Worm (Caenorhabditis elegans) whole organism, early embryonic: ENCODE results near the gene msp-31.
"Not testable (repeated sequence)": the region's sequence is repeated elsewhere in the genome, so short reads cannot be mapped to it uniquely, and the experiment has no call there.

Source experiments
- B0310.2 ChIP-seq: sonication (generic microtip); optimal IDR thresholded peaks from 2 replicates; lab custom pipeline; 2016; ENCODE audit warnings: mild to moderate bottlenecking, missing genetic modification characterization, missing compliant biosample characterization
- F13C5.2 ChIP-seq: sonication (generic microtip); optimal IDR thresholded peaks from 2 replicates; lab custom pipeline; 2017; ENCODE audit warnings: mild to moderate bottlenecking, missing genetic modification characterization, inconsistent platforms, missing compliant biosample characterization
- aly-1 ChIP-seq: sonication (generic microtip); optimal IDR thresholded peaks from 2 replicates; lab custom pipeline; 2016; ENCODE audit warnings: missing genetic modification characterization, missing compliant biosample characterization
- ama-1 ChIP-seq: fragments of 150-350 bp; optimal IDR thresholded peaks from 2 replicates; lab custom pipeline; 2014
- ceh-13 ChIP-seq: fragments of 200-800 bp; sonication (Bioruptor generic); optimal IDR thresholded peaks from 2 replicates; lab custom pipeline; 2018; ENCODE audit warnings: mild to moderate bottlenecking, missing genetic modification characterization, missing compliant biosample characterization
- ceh-36 ChIP-seq: sonication (generic microtip); optimal IDR thresholded peaks from 2 replicates; lab custom pipeline; 2016; ENCODE audit warnings: missing genetic modification characterization, inconsistent platforms, missing compliant biosample characterization
- ets-7 ChIP-seq: sonication (generic microtip); optimal IDR thresholded peaks from 2 replicates; lab custom pipeline; 2016; ENCODE audit warnings: missing genotype, missing genetic modification characterization, missing compliant biosample characterization
- flt-1 ChIP-seq: fragments of 200-800 bp; sonication (Bioruptor generic); IDR thresholded peaks from 2 replicates; pipeline ENCODE4 v1.3.6; 2022; ENCODE audit warnings: missing genetic modification characterization, missing compliant biosample characterization
- hmbx-1 ChIP-seq: sonication (generic microtip); optimal IDR thresholded peaks from 2 replicates; lab custom pipeline; 2016; ENCODE audit warnings: mild to moderate bottlenecking, missing genetic modification characterization, missing compliant biosample characterization
- hmg-4 ChIP-seq: fragments of 200-800 bp; sonication (Bioruptor generic); optimal IDR thresholded peaks from 2 replicates; lab custom pipeline; 2018; ENCODE audit warnings: mild to moderate bottlenecking, missing genetic modification characterization, missing compliant biosample characterization
- hnd-1 ChIP-seq: sonication (generic microtip); optimal IDR thresholded peaks from 2 replicates; lab custom pipeline; 2016; ENCODE audit warnings: missing genetic modification characterization, missing compliant biosample characterization
- pes-1 ChIP-seq: fragments of 200-800 bp; sonication (Bioruptor generic); IDR thresholded peaks from 2 replicates; pipeline ENCODE4 v1.3.6; 2022; ENCODE audit warnings: missing genetic modification reagents, missing genetic modification characterization, missing compliant biosample characterization
- scrt-1 ChIP-seq: fragments of 200-800 bp; sonication (Bioruptor generic); IDR thresholded peaks from 2 replicates; pipeline ENCODE4 v1.3.6; 2022; ENCODE audit warnings: missing genetic modification characterization, missing compliant biosample characterization
- sea-1 ChIP-seq: fragments of 200-800 bp; sonication (Bioruptor generic); conservative IDR thresholded peaks from 2 replicates; pipeline ENCODE4 v1.3.6; 2022; ENCODE audit warnings: missing genetic modification characterization, missing compliant biosample characterization
- tbx-11 ChIP-seq: fragments of 200-800 bp; sonication (Bioruptor generic); IDR thresholded peaks from 2 replicates; pipeline ENCODE4 v1.3.6; 2022; ENCODE audit warnings: missing genetic modification characterization, missing compliant biosample characterization
- tbx-37 ChIP-seq: fragments of 200-800 bp; sonication (Bioruptor generic); conservative IDR thresholded peaks from 2 replicates; pipeline ENCODE4 v1.3.6; 2022; ENCODE audit warnings: missing genetic modification reagents, missing genetic modification characterization, missing compliant biosample characterization
- tra-4 ChIP-seq: sonication (generic microtip); optimal IDR thresholded peaks from 2 replicates; lab custom pipeline; 2017; ENCODE audit warnings: missing genetic modification characterization, missing compliant biosample characterization

Gene msp-31

ce11 chrII:4941541-4942206, 25.3 kb upstream of the msp-31 start, which contains the start of gene ZK546.19:
TSS of gene ZK546.19 (plus strand) at chrII:4941726.
- TF ChIP-seq tra-4 (tag; lab: Kevin White, UChicago) (no peak), ceh-13 (GFP tag; lab: Kevin White, UChicago) (no peak), tbx-37 (GFP tag; lab: Robert Waterston, UW) (no peak), sea-1 (GFP tag; lab: Robert Waterston, UW) (no peak), hmg-4 (GFP tag; lab: Kevin White, UChicago) (no peak), hnd-1 (tag; lab: Kevin White, UChicago) (no peak), tbx-11 (GFP tag; lab: Robert Waterston, UW) (no peak), scrt-1 (no peak), aly-1 (no peak), pes-1 (GFP tag; lab: Robert Waterston, UW) (no peak), B0310.2 (tag; lab: Kevin White, UChicago) (no peak), ceh-36 (tag; lab: Kevin White, UChicago) (no peak), ama-1 (lab: Kevin White, UChicago) (no peak), hmbx-1 (tag; lab: Kevin White, UChicago) (no peak), flt-1 (GFP tag; lab: Robert Waterston, UW) (no peak), ets-7 (tag; lab: Kevin White, UChicago) (no peak), F13C5.2 (no peak)

- TF ChIP-seq ama-1 (lab: Kevin White, UChicago) = no peak
- TF ChIP-seq B0310.2 (tag; lab: Kevin White, UChicago) = no peak
- no peak for TF ChIP-seq aly-1
- no peak for TF ChIP-seq hnd-1 (tag; lab: Kevin White, UChicago)
- TF ChIP-seq hmg-4 (GFP tag; lab: Kevin White, UChicago) = no peak
- TF ChIP-seq F13C5.2 = no peak
- no peak for TF ChIP-seq tra-4 (tag; lab: Kevin White, UChicago)
- TF ChIP-seq ets-7 (tag; lab: Kevin White, UChicago) = no peak
- no peak for TF ChIP-seq sea-1 (GFP tag; lab: Robert Waterston, UW)
- no peak for TF ChIP-seq ceh-36 (tag; lab: Kevin White, UChicago)
- no peak for TF ChIP-seq tbx-11 (GFP tag; lab: Robert Waterston, UW)
- no peak for TF ChIP-seq ceh-13 (GFP tag; lab: Kevin White, UChicago)
- TF ChIP-seq flt-1 (GFP tag; lab: Robert Waterston, UW) = no peak
- no peak for TF ChIP-seq hmbx-1 (tag; lab: Kevin White, UChicago)
- no peak for TF ChIP-seq tbx-37 (GFP tag; lab: Robert Waterston, UW)
- TF ChIP-seq pes-1 (GFP tag; lab: Robert Waterston, UW) = no peak
- TF ChIP-seq scrt-1 = no peak
These were observed 24.7 kb upstream of the msp-31 start, which contains the start of gene cblc-1 for ce11 chrII:4941050-4941449. TSS of gene cblc-1 (minus strand) at chrII:4941150.

ce11 chrII:4937743-4938142, 21.4 kb upstream of the msp-31 start, which contains the start of gene ZK546.4:
TSS of gene ZK546.4 (plus strand) at chrII:4938043.
- TF ChIP-seq tbx-37 (GFP tag; lab: Robert Waterston, UW) = no peak
- no peak for TF ChIP-seq pes-1 (GFP tag; lab: Robert Waterston, UW)
- no peak for TF ChIP-seq ceh-13 (GFP tag; lab: Kevin White, UChicago)
- TF ChIP-seq ceh-36 (tag; lab: Kevin White, UChicago) = no peak
- no peak for TF ChIP-seq B0310.2 (tag; lab: Kevin White, UChicago)
- TF ChIP-seq sea-1 (GFP tag; lab: Robert Waterston, UW) = no peak
- TF ChIP-seq tbx-11 (GFP tag; lab: Robert Waterston, UW) = no peak
- no peak for TF ChIP-seq hmg-4 (GFP tag; lab: Kevin White, UChicago)
- TF ChIP-seq aly-1 = no peak
- TF ChIP-seq flt-1 (GFP tag; lab: Robert Waterston, UW) = no peak
- TF ChIP-seq tra-4 (tag; lab: Kevin White, UChicago) = no peak
- TF ChIP-seq hmbx-1 (tag; lab: Kevin White, UChicago) = no peak
- no peak for TF ChIP-seq ets-7 (tag; lab: Kevin White, UChicago)

- TF ChIP-seq hnd-1 (tag; lab: Kevin White, UChicago) = no peak
- TF ChIP-seq ceh-13 (GFP tag; lab: Kevin White, UChicago) = no peak
- TF ChIP-seq hmbx-1 (tag; lab: Kevin White, UChicago) = no peak
- TF ChIP-seq B0310.2 (tag; lab: Kevin White, UChicago) = no peak
- TF ChIP-seq ets-7 (tag; lab: Kevin White, UChicago) = no peak
- no peak for TF ChIP-seq pes-1 (GFP tag; lab: Robert Waterston, UW)
- no peak for TF ChIP-seq tbx-37 (GFP tag; lab: Robert Waterston, UW)
These were observed 19.2 kb upstream of the msp-31 start, which contains the start of gene ZK546.5 for ce11 chrII:4935518-4935917. TSS of gene ZK546.5 (plus strand) at chrII:4935818.

ce11 chrII:4934954-4935353, 18.6 kb upstream of the msp-31 start, which contains the start of gene gst-30:
TSS of gene gst-30 (minus strand) at chrII:4935054.
- TF ChIP-seq ceh-13 (GFP tag; lab: Kevin White, UChicago) = no peak
- TF ChIP-seq tbx-37 (GFP tag; lab: Robert Waterston, UW) = no peak
- TF ChIP-seq flt-1 (GFP tag; lab: Robert Waterston, UW) = no peak
- no peak for TF ChIP-seq hnd-1 (tag; lab: Kevin White, UChicago)
- no peak for TF ChIP-seq scrt-1
- TF ChIP-seq tra-4 (tag; lab: Kevin White, UChicago) = no peak

ce11 chrII:4932727-4933126, 16.4 kb upstream of the msp-31 start, which contains the start of gene msp-152:
TSS of gene msp-152 (plus strand) at chrII:4933027.
- not testable (repeated sequence) for TF ChIP-seq hmbx-1 (tag; lab: Kevin White, UChicago); pes-1 (GFP tag; lab: Robert Waterston, UW); ceh-36 (tag; lab: Kevin White, UChicago)

ce11 chrII:4931286-4931685, 14.9 kb upstream of the msp-31 start:
- TF ChIP-seq ama-1 (lab: Kevin White, UChicago) = no peak
- no peak for TF ChIP-seq aly-1
- TF ChIP-seq scrt-1 = no peak
- TF ChIP-seq tbx-37 (GFP tag; lab: Robert Waterston, UW) = no peak
- no peak for TF ChIP-seq ets-7 (tag; lab: Kevin White, UChicago)
- TF ChIP-seq tbx-11 (GFP tag; lab: Robert Waterston, UW) = no peak
- no peak for TF ChIP-seq hnd-1 (tag; lab: Kevin White, UChicago)
- TF ChIP-seq B0310.2 (tag; lab: Kevin White, UChicago) = no peak
- TF ChIP-seq ceh-36 (tag; lab: Kevin White, UChicago) = no peak
- no peak for TF ChIP-seq flt-1 (GFP tag; lab: Robert Waterston, UW)
- no peak for TF ChIP-seq tra-4 (tag; lab: Kevin White, UChicago)
- no peak for TF ChIP-seq ceh-13 (GFP tag; lab: Kevin White, UChicago)
- no peak for TF ChIP-seq F13C5.2
